Fruit fly (Drosophila melanogaster): ENCODE data around the gene CG42823.
A peak's percentile ranks its signal among the peaks of the same experiment; 100 is the strongest.

The CG42823 gene

dm6 chr3R:17385329-17386019, 19.4 kb downstream of the CG42823 start (continued):
- TF ChIP-seq fkh (GFP tag; optimal IDR thresholded peaks at IDR 0.05) (peak; percentile 42), CG1621 (tag; optimal IDR thresholded peaks at IDR 0.05) (peak; percentile 51), OdsH (GFP tag; optimal IDR thresholded peaks at IDR 0.05) (peak; percentile 2), eg (GFP tag; IDR thresholded peaks at IDR 0.05) (peak; percentile 52), topi (GFP tag; optimal IDR thresholded peaks at IDR 0.05) (peak; percentile 51), CG8119 (GFP tag; IDR thresholded peaks at IDR 0.05) (no peak), CG8319 (GFP tag; optimal IDR thresholded peaks at IDR 0.05) (no peak), acj6 (GFP tag; optimal IDR thresholded peaks at IDR 0.05) (peak; percentile 13), Ets96B (tag; optimal IDR thresholded peaks at IDR 0.05) (peak; percentile 42), Sox15 (GFP tag; optimal IDR thresholded peaks at IDR 0.05) (no peak), ss (GFP tag; optimal IDR thresholded peaks at IDR 0.05) (peak in 1 of 2 experiments; percentile 44), CG3032 (tag; optimal IDR thresholded peaks at IDR 0.05) (peak; percentile 50), Gug (GFP tag; IDR thresholded peaks at IDR 0.05) (0 out of 2 replicates have a peak, but pooled peaks have one; percentile 18), Met (GFP tag; optimal IDR thresholded peaks at IDR 0.05) (peak; percentile 37), Smox (GFP tag; optimal IDR thresholded peaks at IDR 0.05) (peak; percentile 51), net (GFP tag; optimal IDR thresholded peaks at IDR 0.05) (peak; percentile 62), CG7368 (GFP tag; optimal IDR thresholded peaks at IDR 0.05) (peak; percentile 47), pdm3 (GFP tag; optimal IDR thresholded peaks at IDR 0.05) (peak; percentile 32), CG9139 (GFP tag; optimal IDR thresholded peaks at IDR 0.05) (no peak), Eip93F (GFP tag; optimal IDR thresholded peaks at IDR 0.05) (no peak), vri (GFP tag; optimal IDR thresholded peaks at IDR 0.05) (peak; percentile 59), CG31627 (GFP tag; optimal IDR thresholded peaks at IDR 0.05) (peak; percentile 59), fd85E (GFP tag; optimal IDR thresholded peaks at IDR 0.05) (no peak), spab (GFP tag; optimal IDR thresholded peaks at IDR 0.05) (no peak), CG3919 (GFP tag; optimal IDR thresholded peaks at IDR 0.05) (peak; percentile 67), CG11762 (GFP tag; optimal IDR thresholded peaks at IDR 0.05; ENCODE audit: insufficient read depth) (no peak)

dm6 chr3R:17381916-17382315, 23.0 kb downstream of the CG42823 start:
- no peak for TF ChIP-seq esn (GFP tag; optimal IDR thresholded peaks at IDR 0.05)
- no peak for TF ChIP-seq spab (GFP tag; optimal IDR thresholded peaks at IDR 0.05)
- no peak for TF ChIP-seq CG11902 (GFP tag; optimal IDR thresholded peaks at IDR 0.05)
- TF ChIP-seq CG6854 (GFP tag; optimal IDR thresholded peaks at IDR 0.05) = no peak
- TF ChIP-seq CG6792 (GFP tag; optimal IDR thresholded peaks at IDR 0.05) = no peak
- no peak for TF ChIP-seq CG6808 (GFP tag; optimal IDR thresholded peaks at IDR 0.05)
- no peak for TF ChIP-seq Sox15 (GFP tag; optimal IDR thresholded peaks at IDR 0.05)
- TF ChIP-seq CG34406 (GFP tag; optimal IDR thresholded peaks at IDR 0.05) = no peak
- no peak for TF ChIP-seq Blimp-1 (GFP tag; optimal IDR thresholded peaks at IDR 0.05)
- no peak for TF ChIP-seq CG8632 (GFP tag; optimal IDR thresholded peaks at IDR 0.05)
- no peak for TF ChIP-seq Sox14 (GFP tag; optimal IDR thresholded peaks at IDR 0.05)
- TF ChIP-seq CG6276 (GFP tag; optimal IDR thresholded peaks at IDR 0.05) = no peak
- TF ChIP-seq cyc (GFP tag; optimal IDR thresholded peaks at IDR 0.05) = no peak
- no peak for TF ChIP-seq CG11294 (GFP tag; IDR thresholded peaks at IDR 0.05)
- no peak for TF ChIP-seq CG32006 (GFP tag; optimal IDR thresholded peaks at IDR 0.05)
- TF ChIP-seq pdm3 (GFP tag; optimal IDR thresholded peaks at IDR 0.05) = no peak
- TF ChIP-seq Lpt (GFP tag; optimal IDR thresholded peaks at IDR 0.05) = no peak
- no peak for TF ChIP-seq topi (GFP tag; optimal IDR thresholded peaks at IDR 0.05)

Data from whole organism, prepupa.